Worm (Caenorhabditis elegans) whole organism, late embryonic: ENCODE data around the gene C40H1.9.

ENCODE experiments used
- ceh-2 ChIP-seq: sonication (generic microtip); optimal IDR thresholded peaks from 2 replicates; lab custom pipeline; 2016; ENCODE audit warnings: missing genotype, missing genetic modification characterization, missing compliant biosample characterization
- ceh-24 ChIP-seq: sonication (generic microtip); optimal IDR thresholded peaks from 2 replicates; lab custom pipeline; 2016; ENCODE audit warnings: mild to moderate bottlenecking, missing genetic modification characterization, missing compliant biosample characterization
- ceh-45 ChIP-seq: fragments of 200-800 bp; sonication (Bioruptor generic); IDR thresholded peaks from 2 replicates; pipeline ENCODE4 v1.3.6; 2022; ENCODE audit warnings: missing genetic modification reagents, missing genetic modification characterization, missing compliant biosample characterization
- fkh-10 ChIP-seq: fragments of 150-350 bp; optimal IDR thresholded peaks from 2 replicates; lab custom pipeline; 2014; ENCODE audit warnings: missing biosample characterization, missing genetic modification reagents, missing genetic modification characterization
- gmeb-2 ChIP-seq: sonication (generic microtip); optimal IDR thresholded peaks from 2 replicates; lab custom pipeline; 2016; ENCODE audit warnings: missing genetic modification characterization, inconsistent platforms, missing compliant biosample characterization
- nhr-11 ChIP-seq: fragments of 150-350 bp; optimal IDR thresholded peaks from 2 replicates; lab custom pipeline; 2014; ENCODE audit warnings: missing biosample characterization, missing genetic modification characterization
- odd-2 ChIP-seq: sonication (generic microtip); optimal IDR thresholded peaks from 2 replicates; lab custom pipeline; 2017; ENCODE audit warnings: antibody characterized with exemption, mild to moderate bottlenecking, missing genetic modification characterization, missing compliant biosample characterization
- pag-3 ChIP-seq: sonication (generic microtip); optimal IDR thresholded peaks from 2 replicates; lab custom pipeline; 2016; ENCODE audit warnings: missing compliant biosample characterization, missing genetic modification characterization, borderline replicate concordance
- pqm-1 ChIP-seq: sonication (generic microtip); optimal IDR thresholded peaks from 2 replicates; lab custom pipeline; 2016; ENCODE audit warnings: missing genetic modification characterization, missing compliant biosample characterization
- sdc-2 ChIP-seq: sonication (generic microtip); optimal IDR thresholded peaks from 2 replicates; lab custom pipeline; 2016; ENCODE audit warnings: missing genotype, missing genetic modification characterization, missing compliant biosample characterization
- ttx-3 ChIP-seq: sonication (generic microtip); optimal IDR thresholded peaks from 2 replicates; lab custom pipeline; 2016; ENCODE audit warnings: missing genetic modification reagents, missing genetic modification characterization, missing compliant biosample characterization
- unc-55 ChIP-seq: sonication (generic microtip); optimal IDR thresholded peaks from 2 replicates; lab custom pipeline; 2017; ENCODE audit warnings: missing biosample characterization, missing genetic modification reagents, missing genetic modification characterization
- unc-86 ChIP-seq: sonication (generic microtip); optimal IDR thresholded peaks from 2 replicates; lab custom pipeline; 2016; ENCODE audit warnings: missing genetic modification characterization, missing compliant biosample characterization
- zip-5 ChIP-seq: sonication (generic microtip); optimal IDR thresholded peaks from 2 replicates; lab custom pipeline; 2016; ENCODE audit warnings: missing genetic modification characterization, missing compliant biosample characterization

DNA sequence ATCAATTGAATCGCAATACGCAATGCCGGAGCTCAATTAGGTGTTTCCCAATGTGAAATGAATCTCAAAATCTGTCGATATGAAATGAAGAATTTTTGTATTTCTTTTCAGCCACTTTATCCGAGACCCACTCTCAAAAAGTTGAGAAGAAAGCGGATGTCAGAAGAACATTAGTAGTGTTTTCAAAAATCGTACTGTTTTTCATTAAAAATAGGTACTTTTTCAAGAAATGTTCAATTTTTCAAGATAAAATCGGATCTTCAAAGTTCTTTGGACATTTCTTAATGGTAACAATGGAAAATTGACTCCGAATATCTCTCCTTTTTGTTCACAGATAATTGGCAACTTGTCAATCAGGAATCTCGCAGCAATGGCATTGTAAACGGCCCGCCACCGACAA, 41.5 kb downstream of the C40H1.9 start, which contains the start of gene flp-25:
- TF ChIP-seq ttx-3 (tag; lab: Kevin White, UChicago) (no peak), gmeb-2 (tag; lab: Kevin White, UChicago) (no peak), unc-86 (tag; lab: Kevin White, UChicago) (no peak), zip-5 (tag; lab: Kevin White, UChicago) (no peak), fkh-10 (GFP tag; lab: Kevin White, UChicago) (no peak), unc-55 (GFP tag; lab: Kevin White, UChicago) (no peak), ceh-45 (GFP tag; lab: Robert Waterston, UW) (no peak), odd-2 (tag; lab: Kevin White, UChicago) (no peak), ceh-24 (tag; lab: Kevin White, UChicago) (no peak), nhr-11 (tag; lab: Kevin White, UChicago) (no peak), sdc-2 (tag; lab: Kevin White, UChicago) (no peak), pqm-1 (no peak), ceh-2 (no peak), pag-3 (tag; lab: Kevin White, UChicago) (no peak)
